Worm (Caenorhabditis elegans) whole organism, early embryonic: Measurements from ENCODE around the gene K10G9.2.

Source experiments
- ama-1 ChIP-seq: fragments of 150-350 bp; optimal IDR thresholded peaks from 2 replicates; lab custom pipeline; 2014
- pes-1 ChIP-seq: fragments of 200-800 bp; sonication (Bioruptor generic); IDR thresholded peaks from 2 replicates; pipeline ENCODE4 v1.3.6; 2022; ENCODE audit warnings: missing genetic modification reagents, missing genetic modification characterization, missing compliant biosample characterization
- tra-4 ChIP-seq: sonication (generic microtip); optimal IDR thresholded peaks from 2 replicates; lab custom pipeline; 2017; ENCODE audit warnings: missing genetic modification characterization, missing compliant biosample characterization

DNA sequence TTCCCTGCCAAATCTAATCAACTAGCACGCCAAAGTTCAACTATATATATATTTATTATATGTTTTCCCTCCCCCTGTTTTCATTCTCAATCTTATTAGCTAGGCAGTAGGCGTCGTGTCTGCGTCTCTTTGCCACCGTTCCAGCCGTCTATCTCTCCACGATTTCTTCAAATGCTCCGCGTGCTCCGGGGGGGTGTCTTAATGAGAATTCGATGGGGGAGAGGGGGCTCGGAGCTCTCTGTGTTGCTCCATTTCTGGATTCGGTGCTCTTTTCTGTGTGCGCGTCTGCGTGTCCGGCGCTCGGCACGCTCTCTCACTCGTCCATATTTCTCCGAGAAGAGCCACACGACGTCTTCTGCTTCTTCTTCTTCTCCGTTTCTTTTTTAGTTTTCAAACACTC lies 1.5 kb upstream of the K10G9.2 start:
- TF ChIP-seq pes-1 (GFP tag; lab: Robert Waterston, UW) (no peak), tra-4 (tag; lab: Kevin White, UChicago) (no peak), ama-1 (lab: Kevin White, UChicago) (no peak)
